Worm (Caenorhabditis elegans): ENCODE measurements around the gene plrg-1.
A peak's percentile ranks its signal among the peaks of the same experiment; 100 is the strongest.

The plrg-1 gene

ce11 chrV:10776528-10777055 is 31.1 kb downstream of the plrg-1 start, which contains the start of gene D1054.5:
D1054.5 (minus strand) TSS chrV:10776578.
- TF ChIP-seq blmp-1 (tag; optimal IDR thresholded peaks at IDR 0.05) (no peak), ham-2 (GFP tag; optimal IDR thresholded peaks at IDR 0.05) (no peak), hlh-1 (tag; optimal IDR thresholded peaks at IDR 0.05) (no peak), zip-8 (tag; optimal IDR thresholded peaks at IDR 0.05) (no peak), nhr-12 (tag; optimal IDR thresholded peaks at IDR 0.05) (no peak), ceh-43 (GFP tag; optimal IDR thresholded peaks at IDR 0.05) (no peak)

ce11 chrV:10773216-10773615 is 34.5 kb downstream of the plrg-1 start:
- no peak for TF ChIP-seq drap-1 (GFP tag; optimal IDR thresholded peaks at IDR 0.05)
- no peak for TF ChIP-seq zip-8 (tag; optimal IDR thresholded peaks at IDR 0.05)
- TF ChIP-seq snpc-4 (tag; optimal IDR thresholded peaks at IDR 0.05): no peak
- TF ChIP-seq mls-2 (tag; optimal IDR thresholded peaks at IDR 0.05): no peak
- no peak for TF ChIP-seq sptf-1 (tag; optimal IDR thresholded peaks at IDR 0.05)
- no peak for TF ChIP-seq blmp-1 (tag; optimal IDR thresholded peaks at IDR 0.05)
- no peak for TF ChIP-seq sem-2 (GFP tag; optimal IDR thresholded peaks at IDR 0.05)
- TF ChIP-seq ceh-39 (tag; optimal IDR thresholded peaks at IDR 0.05): no peak
- TF ChIP-seq ham-2 (GFP tag; optimal IDR thresholded peaks at IDR 0.05): no peak
- TF ChIP-seq elt-3 (tag; optimal IDR thresholded peaks at IDR 0.05): no peak
- TF ChIP-seq nhr-2 (tag; optimal IDR thresholded peaks at IDR 0.05): no peak
- no peak for TF ChIP-seq lin-13 (tag; optimal IDR thresholded peaks at IDR 0.05)
- no peak for TF ChIP-seq lsy-2 (tag; optimal IDR thresholded peaks at IDR 0.05)
- no peak for TF ChIP-seq nhr-76 (tag; optimal IDR thresholded peaks at IDR 0.05)
- no peak for TF ChIP-seq nhr-237 (tag; optimal IDR thresholded peaks at IDR 0.05)
- TF ChIP-seq unc-39 (tag; optimal IDR thresholded peaks at IDR 0.05): no peak
- no peak for TF ChIP-seq unc-62 (GFP tag; optimal IDR thresholded peaks at IDR 0.05)
- no peak for TF ChIP-seq ztf-11 (tag; optimal IDR thresholded peaks at IDR 0.05)
- no peak for TF ChIP-seq elt-1 (tag; optimal IDR thresholded peaks at IDR 0.05; ENCODE audit: borderline replicate concordance, insufficient read depth)
- no peak for TF ChIP-seq ceh-43 (GFP tag; optimal IDR thresholded peaks at IDR 0.05)

- TF ChIP-seq snpc-4 (tag; optimal IDR thresholded peaks at IDR 0.05) (no peak), unc-62 (GFP tag; optimal IDR thresholded peaks at IDR 0.05) (no peak), flh-1 (GFP tag; optimal IDR thresholded peaks at IDR 0.05) (no peak), drap-1 (GFP tag; optimal IDR thresholded peaks at IDR 0.05) (no peak), nhr-28 (tag; optimal IDR thresholded peaks at IDR 0.05) (no peak), tbx-8 (GFP tag; optimal IDR thresholded peaks at IDR 0.05) (no peak), M03D4.4 (tag; optimal IDR thresholded peaks at IDR 0.05) (no peak), hlh-1 (tag; optimal IDR thresholded peaks at IDR 0.05) (no peak), mep-1 (tag; optimal IDR thresholded peaks at IDR 0.05) (no peak), unc-120 (tag; optimal IDR thresholded peaks at IDR 0.05; ENCODE audit: poor library complexity, severe bottlenecking) (no peak), mab-5 (tag; optimal IDR thresholded peaks at IDR 0.05) (no peak), nhr-2 (tag; optimal IDR thresholded peaks at IDR 0.05) (no peak)
These were observed 36.3 kb downstream of the plrg-1 start, which contains the start of gene D1054.3 for ce11 chrV:10771390-10771789. D1054.3 (plus strand) TSS chrV:10771451.

ce11 chrV:10770026-10770425 is 37.7 kb downstream of the plrg-1 start, which contains the start of the genes D1054.1 and pas-2:
D1054.1 (minus strand) TSS chrV:10770217.
pas-2 (plus strand) TSS chrV:10770368.
- TF ChIP-seq mep-1 (tag; optimal IDR thresholded peaks at IDR 0.05) (peak; percentile 15), unc-120 (tag; optimal IDR thresholded peaks at IDR 0.05; ENCODE audit: poor library complexity, severe bottlenecking) (no peak), ces-1 (GFP tag; optimal IDR thresholded peaks at IDR 0.05) (peak; percentile 85)

- peak; percentile 94 for TF ChIP-seq zip-8 (tag; optimal IDR thresholded peaks at IDR 0.05)
- no peak for TF ChIP-seq ces-1 (GFP tag; optimal IDR thresholded peaks at IDR 0.05)
These were observed 38.8 kb downstream of the plrg-1 start for ce11 chrV:10768892-10769291.

- TF ChIP-seq mep-1 (tag; optimal IDR thresholded peaks at IDR 0.05) (no peak), elt-1 (tag; optimal IDR thresholded peaks at IDR 0.05; ENCODE audit: borderline replicate concordance, insufficient read depth) (no peak), unc-39 (tag; optimal IDR thresholded peaks at IDR 0.05) (no peak), hlh-1 (tag; optimal IDR thresholded peaks at IDR 0.05) (no peak), nhr-28 (tag; optimal IDR thresholded peaks at IDR 0.05) (no peak), M03D4.4 (tag; optimal IDR thresholded peaks at IDR 0.05) (no peak), unc-62 (GFP tag; optimal IDR thresholded peaks at IDR 0.05) (no peak), ztf-11 (tag; optimal IDR thresholded peaks at IDR 0.05) (no peak), lin-32 (GFP tag; optimal IDR thresholded peaks at IDR 0.05) (no peak), lin-13 (tag; optimal IDR thresholded peaks at IDR 0.05) (no peak), flh-1 (GFP tag; optimal IDR thresholded peaks at IDR 0.05) (no peak), nhr-12 (tag; optimal IDR thresholded peaks at IDR 0.05) (no peak), unc-120 (tag; optimal IDR thresholded peaks at IDR 0.05; ENCODE audit: poor library complexity, severe bottlenecking) (no peak), cnd-1 (tag; optimal IDR thresholded peaks at IDR 0.05) (no peak), elt-3 (tag; optimal IDR thresholded peaks at IDR 0.05) (no peak)
These were observed 43.6 kb downstream of the plrg-1 start, which contains the start of gene ocr-1 for ce11 chrV:10764066-10764465. ocr-1 (plus strand) TSS chrV:10764366.
